Worm (Caenorhabditis elegans) whole organism, L4 larva: ENCODE results near the gene polq-1.

Source experiments
- F10B5.3 ChIP-seq: sonication (generic microtip); optimal IDR thresholded peaks from 2 replicates; lab custom pipeline; 2016; ENCODE audit warnings: mild to moderate bottlenecking, missing genetic modification characterization, missing compliant biosample characterization
- F26F4.8 ChIP-seq: fragments of 200-800 bp; sonication (Bioruptor generic); conservative IDR thresholded peaks from 2 replicates; pipeline ENCODE4 v1.3.6; 2022; ENCODE audit warnings: missing genetic modification characterization, missing compliant biosample characterization
- F37D6.2 ChIP-seq: sonication (generic microtip); optimal IDR thresholded peaks from 2 replicates; lab custom pipeline; 2016; ENCODE audit warnings: mild to moderate bottlenecking, missing genetic modification characterization, missing compliant biosample characterization
- F49E8.2 ChIP-seq: sonication (generic microtip); optimal IDR thresholded peaks from 2 replicates; lab custom pipeline; 2016; ENCODE audit warnings: missing compliant biosample characterization, mild to moderate bottlenecking, missing genetic modification characterization, borderline replicate concordance
- T20F7.1 ChIP-seq: fragments of 200-800 bp; sonication (Bioruptor generic); optimal IDR thresholded peaks from 2 replicates; lab custom pipeline; 2018; ENCODE audit warnings: mild to moderate bottlenecking, missing genetic modification characterization, missing compliant biosample characterization
- Y75B8A.6 ChIP-seq: fragments of 200-800 bp; sonication (Bioruptor generic); IDR thresholded peaks from 2 replicates; pipeline ENCODE4 v1.3.6; 2022; ENCODE audit warnings: missing genetic modification reagents, missing genetic modification characterization, missing compliant biosample characterization
- ZK546.5 ChIP-seq, 2 experiments: sonication (generic microtip); optimal IDR thresholded peaks; 2 replicates each; lab custom pipeline; 2017; ENCODE audit warnings: missing biosample characterization in 2 of 2, missing genetic modification characterization in 2 of 2
- aha-1 ChIP-seq: fragments of 150-350 bp; peaks from one replicate; lab custom pipeline; 2014; ENCODE audit warnings: missing biosample characterization, missing genetic modification characterization
- ama-1 ChIP-seq: fragments of 150-350 bp; optimal IDR thresholded peaks from 2 replicates; lab custom pipeline; 2014; ENCODE audit warnings: inconsistent platforms, mixed read lengths
- arid-1 ChIP-seq: fragments of 200-800 bp; sonication (Bioruptor generic); conservative IDR thresholded peaks from 2 replicates; pipeline ENCODE4 v1.3.6; 2022; ENCODE audit warnings: missing genetic modification reagents, missing genetic modification characterization, missing compliant biosample characterization
- ceh-62 ChIP-seq: sonication (generic microtip); optimal IDR thresholded peaks from 2 replicates; lab custom pipeline; 2017; ENCODE audit warnings: missing biosample characterization, missing genetic modification characterization
- daf-19 ChIP-seq: fragments of 200-800 bp; sonication (Bioruptor generic); conservative IDR thresholded peaks from 2 replicates; pipeline ENCODE4 v1.3.6; 2022; ENCODE audit warnings: missing genetic modification characterization, missing compliant biosample characterization
- dmd-8 ChIP-seq: fragments of 200-800 bp; sonication (Bioruptor generic); IDR thresholded peaks from 2 replicates; pipeline ENCODE4 v1.3.6; 2022; ENCODE audit warnings: missing genetic modification characterization, missing compliant biosample characterization
- dmd-9 ChIP-seq: fragments of 200-800 bp; sonication (Bioruptor generic); IDR thresholded peaks from 2 replicates; pipeline ENCODE4 v1.3.6; 2022; ENCODE audit warnings: missing genetic modification reagents, missing genetic modification characterization, missing compliant biosample characterization
- dpl-1 ChIP-seq: fragments of 150-350 bp; optimal IDR thresholded peaks from 2 replicates; lab custom pipeline; 2014; ENCODE audit warnings: missing biosample characterization, missing genetic modification reagents, missing genetic modification characterization
- duxl-1 ChIP-seq: sonication (generic microtip); optimal IDR thresholded peaks from 2 replicates; lab custom pipeline; 2016; ENCODE audit warnings: mild to moderate bottlenecking, missing genetic modification characterization, moderate library complexity, missing compliant biosample characterization; ENCODE audit not compliant: poor library complexity
- egl-43 ChIP-seq: fragments of 200-800 bp; sonication (Bioruptor generic); IDR thresholded peaks from 2 replicates; pipeline ENCODE4 v1.3.6; 2022; ENCODE audit warnings: missing genetic modification reagents, missing genetic modification characterization, missing compliant biosample characterization
- gei-8 ChIP-seq: fragments of 200-800 bp; sonication (Bioruptor generic); optimal IDR thresholded peaks from 2 replicates; lab custom pipeline; 2018; ENCODE audit warnings: mild to moderate bottlenecking, missing genetic modification characterization, missing compliant biosample characterization
- hif-1 ChIP-seq, 2 experiments: sonication (generic microtip); optimal IDR thresholded peaks; 2 replicates each; lab custom pipeline; 2016 to 2017; ENCODE audit warnings: missing compliant biosample characterization in 2 of 2, missing genetic modification characterization in 2 of 2, missing genetic modification reagents in 2 of 2, missing genotype in 2 of 2, mild to moderate bottlenecking in 1 of 2
- hlh-11 ChIP-seq: fragments of 200-800 bp; sonication (Bioruptor generic); optimal IDR thresholded peaks from 2 replicates; lab custom pipeline; 2018; ENCODE audit warnings: mild to moderate bottlenecking, missing genetic modification characterization, missing compliant biosample characterization
- hmg-1.1 ChIP-seq: fragments of 200-800 bp; sonication (Bioruptor generic); IDR thresholded peaks from 2 replicates; pipeline ENCODE4 v1.3.6; 2022; ENCODE audit warnings: missing genetic modification reagents, missing genetic modification characterization, missing compliant biosample characterization
- jun-1 ChIP-seq: fragments of 150-350 bp; optimal IDR thresholded peaks from 2 replicates; lab custom pipeline; 2014; ENCODE audit warnings: missing biosample characterization, missing genetic modification reagents, missing genetic modification characterization
- lim-7 ChIP-seq: fragments of 200-800 bp; sonication (Bioruptor generic); IDR thresholded peaks from 2 replicates; pipeline ENCODE4 v1.3.6; 2022; ENCODE audit warnings: missing genetic modification characterization, missing compliant biosample characterization
- lin-1 ChIP-seq: fragments of 200-800 bp; sonication (Bioruptor generic); IDR thresholded peaks from 2 replicates; pipeline ENCODE4 v1.3.6; 2022; ENCODE audit warnings: missing genetic modification reagents, missing genetic modification characterization, missing compliant biosample characterization
- lin-13 ChIP-seq: fragments of 150-350 bp; optimal IDR thresholded peaks from 2 replicates; lab custom pipeline; 2014; ENCODE audit warnings: missing biosample characterization, missing genetic modification reagents, missing genetic modification characterization
- lin-38 ChIP-seq: fragments of 200-800 bp; sonication (Bioruptor generic); IDR thresholded peaks from 2 replicates; pipeline ENCODE4 v1.3.6; 2022; ENCODE audit warnings: missing genetic modification reagents, missing genetic modification characterization, missing compliant biosample characterization
- lir-3 ChIP-seq: sonication (generic microtip); optimal IDR thresholded peaks from 2 replicates; lab custom pipeline; 2016; ENCODE audit warnings: mild to moderate bottlenecking, missing genetic modification characterization, missing compliant biosample characterization
- madf-9 ChIP-seq: fragments of 200-800 bp; sonication (Bioruptor generic); conservative IDR thresholded peaks from 2 replicates; pipeline ENCODE4 v1.3.6; 2022; ENCODE audit warnings: missing genetic modification reagents, missing genetic modification characterization, missing compliant biosample characterization
- mdl-1 ChIP-seq, 2 experiments: fragments of 150-350 bp in 1 of 2; sonication (generic microtip) in 1 of 2; optimal IDR thresholded peaks; 2 replicates each; lab custom pipeline; 2014 to 2017; ENCODE audit warnings: missing biosample characterization in 2 of 2, missing genetic modification characterization in 2 of 2
- mdt-29 ChIP-seq: fragments of 200-800 bp; sonication (Bioruptor generic); IDR thresholded peaks from 2 replicates; pipeline ENCODE4 v1.3.6; 2022; ENCODE audit warnings: missing genetic modification reagents, missing genetic modification characterization, missing compliant biosample characterization
- mep-1 ChIP-seq: fragments of 150-350 bp; sonication (generic microtip); optimal IDR thresholded peaks from 3 replicates; lab custom pipeline; 2014; ENCODE audit warnings: missing biosample characterization, missing genetic modification characterization
- mxl-2 ChIP-seq: fragments of 200-800 bp; sonication (Bioruptor generic); conservative IDR thresholded peaks from 2 replicates; pipeline ENCODE4 v1.3.6; 2022; ENCODE audit warnings: missing genetic modification reagents, missing genetic modification characterization, missing compliant biosample characterization
- mxl-3 ChIP-seq: fragments of 200-800 bp; sonication (Bioruptor generic); optimal IDR thresholded peaks from 2 replicates; lab custom pipeline; 2018; ENCODE audit warnings: mild to moderate bottlenecking, missing genetic modification characterization, missing compliant biosample characterization
- nhr-111 ChIP-seq: fragments of 200-800 bp; sonication (Bioruptor generic); optimal IDR thresholded peaks from 2 replicates; lab custom pipeline; 2018; ENCODE audit warnings: mild to moderate bottlenecking, missing genetic modification characterization, missing compliant biosample characterization
- nhr-237 ChIP-seq: sonication (generic microtip); optimal IDR thresholded peaks from 2 replicates; lab custom pipeline; 2017; ENCODE audit warnings: missing biosample characterization, missing genetic modification characterization
- nhr-41 ChIP-seq: fragments of 200-800 bp; sonication (Bioruptor generic); IDR thresholded peaks from 2 replicates; pipeline ENCODE4 v1.3.6; 2022; ENCODE audit warnings: missing genetic modification reagents, missing genetic modification characterization, missing compliant biosample characterization
- nhr-48 ChIP-seq: sonication (generic microtip); optimal IDR thresholded peaks from 2 replicates; lab custom pipeline; 2016; ENCODE audit warnings: mild to moderate bottlenecking, missing genetic modification characterization, missing compliant biosample characterization
- nhr-6 ChIP-seq: fragments of 150-350 bp; optimal IDR thresholded peaks from 2 replicates; lab custom pipeline; 2014; ENCODE audit warnings: missing biosample characterization, missing genetic modification characterization
- nhr-76 ChIP-seq: fragments of 150-350 bp; optimal IDR thresholded peaks from 2 replicates; lab custom pipeline; 2014; ENCODE audit warnings: missing biosample characterization, missing genetic modification characterization
- nhr-77 ChIP-seq: fragments of 150-350 bp; optimal IDR thresholded peaks from 2 replicates; lab custom pipeline; 2014; ENCODE audit warnings: missing biosample characterization, missing genetic modification characterization
- rbr-2 ChIP-seq: sonication (generic microtip); optimal IDR thresholded peaks from 2 replicates; lab custom pipeline; 2016; ENCODE audit warnings: missing genotype, missing genetic modification characterization, missing compliant biosample characterization
- set-16 ChIP-seq: fragments of 200-800 bp; sonication (Bioruptor generic); IDR thresholded peaks from 2 replicates; pipeline ENCODE4 v1.3.6; 2022; ENCODE audit warnings: missing genetic modification reagents, missing genetic modification characterization, missing compliant biosample characterization
- spr-1 ChIP-seq: sonication (generic microtip); optimal IDR thresholded peaks from 2 replicates; lab custom pipeline; 2016; ENCODE audit warnings: mild to moderate bottlenecking, missing genetic modification characterization, missing compliant biosample characterization
- tra-1 ChIP-seq: fragments of 200-800 bp; sonication (Bioruptor generic); IDR thresholded peaks from 2 replicates; pipeline ENCODE4 v1.3.6; 2022; ENCODE audit warnings: missing genetic modification reagents, missing genetic modification characterization, missing compliant biosample characterization
- unc-62 ChIP-seq, 3 experiments: fragments of 150-350 bp in 1 of 3; sonication (generic microtip); optimal IDR thresholded peaks in 2 of 3; peaks in 1 of 3; 1 replicate in 1 of 3; 2 replicates in 2 of 3; lab custom pipeline; 2014 to 2017; ENCODE audit warnings: missing biosample characterization in 3 of 3, missing genetic modification characterization in 3 of 3, missing genetic modification reagents in 3 of 3, missing genotype in 1 of 3
- vab-7 ChIP-seq: fragments of 200-800 bp; sonication (Bioruptor generic); IDR thresholded peaks from 2 replicates; pipeline ENCODE4 v1.3.6; 2022; ENCODE audit warnings: missing genetic modification reagents, missing genetic modification characterization, missing compliant biosample characterization
- zfp-2 ChIP-seq: sonication (generic microtip); optimal IDR thresholded peaks from 2 replicates; lab custom pipeline; 2016; ENCODE audit warnings: mild to moderate bottlenecking, missing genetic modification characterization, missing compliant biosample characterization
- zfp-3 ChIP-seq: fragments of 200-800 bp; sonication (Bioruptor generic); conservative IDR thresholded peaks from 2 replicates; pipeline ENCODE4 v1.3.6; 2022; ENCODE audit warnings: missing genetic modification reagents, missing genetic modification characterization, missing compliant biosample characterization
- zip-11 ChIP-seq: fragments of 200-800 bp; sonication (Bioruptor generic); IDR thresholded peaks from 2 replicates; pipeline ENCODE4 v1.3.6; 2022; ENCODE audit warnings: missing genetic modification characterization, missing compliant biosample characterization
- ztf-11 ChIP-seq: fragments of 150-350 bp; optimal IDR thresholded peaks from 2 replicates; lab custom pipeline; 2014; ENCODE audit warnings: missing biosample characterization, missing genetic modification characterization
- ztf-7 ChIP-seq: fragments of 150-350 bp; optimal IDR thresholded peaks from 2 replicates; lab custom pipeline; 2014; ENCODE audit warnings: missing biosample characterization, missing genetic modification characterization

polq-1 gene

DNA sequence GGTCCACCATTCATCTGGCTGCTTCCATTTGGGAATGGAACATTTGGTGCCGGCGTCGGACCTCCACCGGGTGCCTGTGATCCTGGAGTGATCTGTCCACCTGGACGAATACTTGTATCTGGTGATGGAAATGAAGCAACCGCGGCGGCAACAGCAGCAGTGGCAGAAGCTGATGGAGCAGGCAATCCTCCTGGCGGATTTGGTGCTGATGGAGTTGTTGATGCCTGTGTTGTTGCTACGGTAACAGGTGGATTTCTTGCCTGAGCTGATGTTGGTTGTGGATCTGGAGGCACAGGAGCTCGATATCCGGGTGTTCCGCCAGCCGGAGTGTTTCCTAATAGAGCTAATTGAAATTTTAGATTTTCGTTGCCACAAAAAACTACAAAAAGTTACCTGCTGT lies 29.5 kb upstream of the polq-1 start:
- TF ChIP-seq dmd-9 (GFP tag; lab: Robert Waterston, UW), result no peak
- TF ChIP-seq set-16 (GFP tag; lab: Robert Waterston, UW), result peak; percentile 71
- TF ChIP-seq T20F7.1 (GFP tag; lab: Kevin White, UChicago), result no peak
- TF ChIP-seq lin-1, result no peak
- TF ChIP-seq arid-1 (GFP tag; lab: Robert Waterston, UW), result no peak
- TF ChIP-seq mdl-1 (tag; optimal IDR thresholded peaks at IDR 0.05; lab: Kevin White, UChicago), result no peak
- TF ChIP-seq zip-11 (GFP tag; lab: Robert Waterston, UW), result 0 out of 2 replicates have a peak, but pooled peaks have one; percentile 30
- TF ChIP-seq ZK546.5 (tag; optimal IDR thresholded peaks at IDR 0.05; lab: Kevin White, UChicago), result no peak
- TF ChIP-seq gei-8 (GFP tag; lab: Kevin White, UChicago), result no peak
- TF ChIP-seq egl-43 (GFP tag; lab: Robert Waterston, UW), result peak; percentile 52; the same call in 1 of the 2 replicates
- 0 out of 2 replicates have a peak, but pooled peaks have one; percentile 21 for TF ChIP-seq dmd-8 (GFP tag; lab: Robert Waterston, UW)
- TF ChIP-seq nhr-237 (tag; lab: Kevin White, UChicago), result no peak
- peak; percentile 85 for TF ChIP-seq aha-1 (tag; lab: Kevin White, UChicago)
- TF ChIP-seq dpl-1, result no peak
- TF ChIP-seq zfp-2 (tag; lab: Kevin White, UChicago), result no peak
- TF ChIP-seq rbr-2 (tag; lab: Kevin White, UChicago), result no peak
- no peak for TF ChIP-seq lin-13
- no peak for TF ChIP-seq nhr-76
- TF ChIP-seq hlh-11 (tag; lab: Kevin White, UChicago), result no peak
- TF ChIP-seq nhr-6 (tag; lab: Kevin White, UChicago), result no peak
- TF ChIP-seq mxl-2, result no peak
- TF ChIP-seq F26F4.8 (GFP tag; lab: Robert Waterston, UW), result no peak
- TF ChIP-seq unc-62 (GFP tag; optimal IDR thresholded peaks at IDR 0.05 in 1 of 2; lab: Kevin White, UChicago), result peak in 1 of 2 experiments; percentile 79
- TF ChIP-seq unc-62 (tag; optimal IDR thresholded peaks at IDR 0.05; lab: Kevin White, UChicago), result no peak
- no peak for TF ChIP-seq spr-1
- no peak for TF ChIP-seq Y75B8A.6 (GFP tag; lab: Robert Waterston, UW)
- no peak for TF ChIP-seq mep-1 (tag; lab: Kevin White, UChicago)
- TF ChIP-seq nhr-111, result no peak
- TF ChIP-seq nhr-77 (tag; lab: Kevin White, UChicago), result no peak

DNA sequence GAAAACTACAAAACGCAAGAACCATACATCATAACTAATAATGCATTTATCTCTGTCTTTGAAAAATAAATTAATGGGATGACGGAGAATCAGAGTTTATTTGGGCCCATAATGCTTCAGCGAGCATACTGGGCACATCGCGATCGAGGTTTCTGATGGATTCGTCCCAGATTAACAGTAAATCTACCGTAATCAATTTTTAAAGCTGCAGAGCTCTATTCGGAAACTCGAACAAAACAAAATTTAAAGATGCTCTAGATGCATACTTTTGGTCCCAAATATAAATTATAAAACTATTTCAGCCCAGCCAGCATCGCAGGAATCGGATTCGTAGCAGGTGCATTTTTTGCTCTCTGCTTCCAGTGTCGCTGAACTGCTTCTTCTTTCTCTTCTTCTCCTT lies 25.1 kb upstream of the polq-1 start:
- TF ChIP-seq ceh-62 (tag; lab: Kevin White, UChicago), result no peak
- no peak for TF ChIP-seq ztf-11
- TF ChIP-seq mxl-3 (GFP tag; lab: Kevin White, UChicago), result no peak
- TF ChIP-seq ztf-7 (tag; lab: Kevin White, UChicago), result no peak
- TF ChIP-seq vab-7, result no peak
- no peak for TF ChIP-seq F37D6.2 (tag; lab: Kevin White, UChicago)
- TF ChIP-seq nhr-41 (GFP tag; lab: Robert Waterston, UW), result no peak
- TF ChIP-seq lin-38, result 0 out of 2 replicates have a peak, but pooled peaks have one; percentile 6
- TF ChIP-seq hif-1 (tag; optimal IDR thresholded peaks at IDR 0.05; lab: Kevin White, UChicago), result no peak
- TF ChIP-seq nhr-237 (tag; lab: Kevin White, UChicago), result no peak
- TF ChIP-seq ama-1, result no peak
- no peak for TF ChIP-seq F10B5.3
- TF ChIP-seq hmg-1.1 (GFP tag; lab: Robert Waterston, UW), result 0 out of 2 replicates have a peak, but pooled peaks have one; percentile 30
- no peak for TF ChIP-seq daf-19 (GFP tag; lab: Robert Waterston, UW)
- no peak for TF ChIP-seq lir-3 (tag; lab: Kevin White, UChicago)
- TF ChIP-seq T20F7.1 (GFP tag; lab: Kevin White, UChicago), result no peak
- no peak for TF ChIP-seq madf-9 (GFP tag; lab: Robert Waterston, UW)
- TF ChIP-seq egl-43 (GFP tag; lab: Robert Waterston, UW), result 0 out of 2 replicates have a peak, but pooled peaks have one; percentile 44
- peak; percentile 56; the same call in 1 of the 2 replicates for TF ChIP-seq lim-7 (GFP tag; lab: Robert Waterston, UW)
- no peak for TF ChIP-seq F49E8.2 (tag; lab: Kevin White, UChicago)
- TF ChIP-seq jun-1 (tag; lab: Kevin White, UChicago), result no peak
- no peak for TF ChIP-seq duxl-1
- no peak for TF ChIP-seq nhr-48
- TF ChIP-seq lin-13, result no peak
- 0 out of 2 replicates have a peak, but pooled peaks have one; percentile 19 for TF ChIP-seq mdt-29 (GFP tag; lab: Robert Waterston, UW)
- TF ChIP-seq zfp-3, result no peak
- TF ChIP-seq tra-1, result 0 out of 2 replicates have a peak, but pooled peaks have one; percentile 11
